Fruit fly (Drosophila melanogaster) whole organism, adult: ENCODE measurements around the gene CG1468.

Source experiments
- CG11617 ChIP-seq: fragments of 200-800 bp; sonication (Bioruptor generic); optimal IDR thresholded peaks from 2 replicates; lab custom pipeline; 2017; ENCODE audit warnings: mild to moderate bottlenecking, missing biosample characterization, missing genetic modification reagents, missing genetic modification characterization
- CG12768 ChIP-seq: fragments of 200-800 bp; sonication (Bioruptor generic); optimal IDR thresholded peaks from 2 replicates; lab custom pipeline; 2017; ENCODE audit warnings: missing biosample characterization, missing genetic modification characterization, mild to moderate bottlenecking, moderate library complexity, missing genetic modification reagents
- CG14711 ChIP-seq: fragments of 200-800 bp; sonication (Bioruptor generic); optimal IDR thresholded peaks from 2 replicates; lab custom pipeline; 2018; ENCODE audit warnings: missing biosample characterization, mild to moderate bottlenecking, missing genetic modification characterization, moderate library complexity
- CG1620 ChIP-seq: fragments of 200-800 bp; sonication (Bioruptor generic); optimal IDR thresholded peaks from 2 replicates; lab custom pipeline; 2016; ENCODE audit warnings: missing biosample characterization, missing genetic modification characterization
- CG33017 ChIP-seq: fragments of 200-800 bp; sonication (Bioruptor generic); optimal IDR thresholded peaks from 2 replicates; lab custom pipeline; 2018; ENCODE audit warnings: missing biosample characterization, mild to moderate bottlenecking, missing genetic modification characterization, moderate library complexity
- CG5204 ChIP-seq: fragments of 200-800 bp; sonication (Bioruptor generic); optimal IDR thresholded peaks from 2 replicates; lab custom pipeline; 2016; ENCODE audit warnings: missing biosample characterization, missing genetic modification characterization
- CG7045 ChIP-seq: fragments of 200-800 bp; sonication (Bioruptor generic); optimal IDR thresholded peaks from 2 replicates; lab custom pipeline; 2017; ENCODE audit warnings: missing biosample characterization, mild to moderate bottlenecking, missing genetic modification characterization
- CG7101 ChIP-seq: fragments of 200-800 bp; sonication (Bioruptor generic); optimal IDR thresholded peaks from 2 replicates; lab custom pipeline; 2018; ENCODE audit warnings: missing biosample characterization, mild to moderate bottlenecking, missing genetic modification characterization, moderate library complexity
- Clk ChIP-seq: fragments of 200-800 bp; sonication (Bioruptor generic); optimal IDR thresholded peaks from 2 replicates; lab custom pipeline; 2017; ENCODE audit warnings: missing biosample characterization, missing genetic modification characterization
- Crg-1 ChIP-seq: fragments of 200-800 bp; sonication (Bioruptor generic); optimal IDR thresholded peaks from 2 replicates; lab custom pipeline; 2016; ENCODE audit warnings: missing biosample characterization, missing genetic modification characterization
- Hr96 ChIP-seq: fragments of 200-800 bp; sonication (Bioruptor generic); optimal IDR thresholded peaks from 2 replicates; lab custom pipeline; 2016; ENCODE audit warnings: missing biosample characterization, missing genetic modification characterization
- Mnt ChIP-seq: fragments of 200-800 bp; sonication (Bioruptor generic); optimal IDR thresholded peaks from 2 replicates; lab custom pipeline; 2016; ENCODE audit warnings: missing biosample characterization, mild to moderate bottlenecking, missing genetic modification characterization
- bab1 ChIP-seq: fragments of 200-800 bp; sonication (Bioruptor generic); optimal IDR thresholded peaks from 3 replicates; lab custom pipeline; 2019; ENCODE audit warnings: missing biosample characterization, mild to moderate bottlenecking, missing genetic modification characterization, moderate library complexity
- cic ChIP-seq: fragments of 200-800 bp; sonication (Bioruptor generic); optimal IDR thresholded peaks from 2 replicates; lab custom pipeline; 2017; ENCODE audit warnings: missing biosample characterization, mild to moderate bottlenecking, missing genetic modification characterization, moderate library complexity
- cnc ChIP-seq, 2 experiments: fragments of >200 bp; optimal IDR thresholded peaks; 2 replicates each; lab custom pipeline; 2017
- kay ChIP-seq: fragments of 200-800 bp; sonication (Bioruptor generic); peaks from one replicate; lab custom pipeline; 2016; ENCODE audit warnings: missing biosample characterization, missing genetic modification characterization, borderline replicate concordance
- ovo ChIP-seq: fragments of 200-800 bp; sonication (Bioruptor generic); optimal IDR thresholded peaks from 2 replicates; lab custom pipeline; 2016; ENCODE audit warnings: missing biosample characterization, missing genetic modification characterization
- pad ChIP-seq: fragments of 200-800 bp; sonication (Bioruptor generic); optimal IDR thresholded peaks from 3 replicates; lab custom pipeline; 2017; ENCODE audit warnings: missing biosample characterization, missing genetic modification characterization, mild to moderate bottlenecking, moderate library complexity, missing genetic modification reagents
- tj ChIP-seq: fragments of 200-800 bp; sonication (Bioruptor generic); optimal IDR thresholded peaks from 3 replicates; lab custom pipeline; 2017; ENCODE audit warnings: missing biosample characterization, mild to moderate bottlenecking, missing genetic modification characterization, moderate library complexity
- toe ChIP-seq: fragments of 200-800 bp; sonication (Bioruptor generic); optimal IDR thresholded peaks from 2 replicates; lab custom pipeline; 2016; ENCODE audit warnings: missing biosample characterization, missing genetic modification characterization

CG1468 gene

DNA sequence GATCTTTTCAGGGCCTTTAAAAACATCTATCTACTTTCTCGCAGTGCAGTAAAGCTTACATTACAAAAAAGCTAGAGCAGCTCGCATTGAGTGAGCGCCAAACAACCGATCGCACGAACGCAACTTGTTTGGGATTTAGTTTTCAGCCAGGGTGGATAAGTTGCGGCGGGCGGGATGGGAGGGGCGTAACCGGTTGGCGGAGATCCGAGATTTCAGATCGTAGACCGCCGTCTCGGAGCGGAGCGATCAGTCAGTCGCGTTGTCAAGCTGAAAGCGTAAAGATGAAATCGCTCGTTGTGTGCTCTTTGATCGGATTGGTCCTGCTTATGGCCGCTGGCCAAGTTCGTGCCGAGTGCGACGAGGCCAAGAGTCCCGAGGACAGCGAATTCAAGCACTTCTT is 6.0 kb downstream of the CG1468 start, which contains the start of gene CG9691:
TSS of gene CG9691 (plus strand) at position 222 of the 400 bp plus-strand sequence.
- TF ChIP-seq bab1 (GFP tag; lab: Kevin White, UChicago), result no peak
- no peak for TF ChIP-seq Crg-1
- TF ChIP-seq cnc (optimal IDR thresholded peaks at IDR 0.05; lab: Kevin White, UChicago), result no peak
- no peak for TF ChIP-seq Clk (GFP tag; lab: Kevin White, UChicago)
- TF ChIP-seq Hr96, result no peak
- no peak for TF ChIP-seq CG7101 (tag; lab: Kevin White, UChicago)
- no peak for TF ChIP-seq CG7045 (GFP tag; lab: Kevin White, UChicago)
- no peak for TF ChIP-seq cic (GFP tag; lab: Kevin White, UChicago)
- TF ChIP-seq pad (GFP tag; lab: Kevin White, UChicago), result no peak
- TF ChIP-seq CG33017, result no peak
- TF ChIP-seq CG14711, result no peak
- no peak for TF ChIP-seq CG12768 (GFP tag; lab: Kevin White, UChicago)
- TF ChIP-seq tj (GFP tag; lab: Kevin White, UChicago), result no peak
- no peak for TF ChIP-seq Mnt (GFP tag; lab: Kevin White, UChicago)
- TF ChIP-seq CG11617 (GFP tag; lab: Kevin White, UChicago), result no peak
- no peak for TF ChIP-seq kay
- TF ChIP-seq CG1620, result no peak
- TF ChIP-seq ovo (GFP tag; lab: Kevin White, UChicago), result no peak
- TF ChIP-seq CG5204, result no peak
- TF ChIP-seq toe, result no peak

DNA sequence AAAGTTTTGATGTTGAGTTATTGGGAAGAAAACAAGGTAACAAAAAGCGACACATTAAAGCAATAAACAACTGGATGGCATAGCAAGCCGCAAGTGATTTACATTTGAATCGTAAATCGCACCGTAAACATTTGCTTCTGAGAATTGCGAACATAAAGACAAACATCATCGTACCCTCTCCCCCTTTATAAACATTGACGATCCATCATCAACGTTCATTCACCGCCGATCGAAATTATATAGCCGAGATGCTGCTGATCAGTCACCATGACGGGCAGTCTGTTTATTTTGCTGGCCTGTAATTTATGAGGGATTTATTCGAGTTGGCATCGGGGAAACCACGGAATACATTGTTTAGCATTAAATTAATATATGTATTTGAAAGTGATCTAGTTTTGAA is 7.1 kb downstream of the CG1468 start:
- no peak for TF ChIP-seq tj (GFP tag; lab: Kevin White, UChicago)
- no peak for TF ChIP-seq CG11617 (GFP tag; lab: Kevin White, UChicago)
- TF ChIP-seq CG7045 (GFP tag; lab: Kevin White, UChicago), result no peak
- no peak for TF ChIP-seq Crg-1
- TF ChIP-seq Clk (GFP tag; lab: Kevin White, UChicago), result no peak

DNA sequence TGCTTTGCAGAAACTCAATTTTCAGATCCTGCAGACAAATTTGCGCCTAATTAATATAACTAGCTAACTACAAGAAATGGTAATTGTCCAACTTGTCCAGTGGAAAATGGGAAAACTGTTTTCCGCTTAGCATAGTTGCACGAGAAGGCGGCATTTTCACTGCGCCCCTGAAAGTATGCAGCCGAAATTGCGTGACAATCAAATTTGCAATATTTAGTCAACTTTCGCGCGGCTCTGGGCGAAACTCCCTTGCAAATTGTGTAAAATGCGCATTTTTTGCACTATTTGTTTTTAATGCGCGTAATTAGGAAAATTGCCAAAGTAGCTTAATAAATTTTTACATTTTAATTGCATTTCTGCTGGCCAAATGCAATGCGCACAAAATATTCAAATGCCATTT is 11.5 kb downstream of the CG1468 start:
- no peak for TF ChIP-seq Crg-1
- no peak for TF ChIP-seq Clk (GFP tag; lab: Kevin White, UChicago)
- no peak for TF ChIP-seq CG1620
- no peak for TF ChIP-seq tj (GFP tag; lab: Kevin White, UChicago)
- TF ChIP-seq Hr96, result no peak
- no peak for TF ChIP-seq bab1 (GFP tag; lab: Kevin White, UChicago)
- TF ChIP-seq toe, result no peak
- no peak for TF ChIP-seq CG12768 (GFP tag; lab: Kevin White, UChicago)
- no peak for TF ChIP-seq cnc (optimal IDR thresholded peaks at IDR 0.05; lab: Kevin White, UChicago)
- no peak for TF ChIP-seq CG7045 (GFP tag; lab: Kevin White, UChicago)
- no peak for TF ChIP-seq Mnt (GFP tag; lab: Kevin White, UChicago)
- TF ChIP-seq CG5204, result no peak

DNA sequence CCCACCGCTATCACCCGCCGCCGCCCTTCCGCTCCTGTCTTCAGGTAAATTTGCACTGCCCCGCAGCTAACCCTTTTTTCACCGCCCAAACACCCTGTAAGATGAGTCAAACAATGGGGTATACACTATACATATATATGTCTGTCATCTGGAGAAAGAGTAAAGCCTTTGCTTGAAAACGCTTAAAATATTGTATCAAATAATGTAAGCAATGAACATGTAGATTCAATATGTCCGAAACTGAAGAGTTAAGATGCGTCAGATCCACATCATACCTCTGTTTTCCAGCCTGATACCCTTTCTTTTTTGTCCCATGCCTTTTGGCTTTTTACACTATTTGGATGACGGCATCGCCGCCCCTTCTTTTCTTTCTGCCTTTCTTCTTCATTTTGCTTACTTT is 14.6 kb downstream of the CG1468 start:
- TF ChIP-seq bab1 (GFP tag; lab: Kevin White, UChicago), result peak; percentile 36
- no peak for TF ChIP-seq Clk (GFP tag; lab: Kevin White, UChicago)

DNA sequence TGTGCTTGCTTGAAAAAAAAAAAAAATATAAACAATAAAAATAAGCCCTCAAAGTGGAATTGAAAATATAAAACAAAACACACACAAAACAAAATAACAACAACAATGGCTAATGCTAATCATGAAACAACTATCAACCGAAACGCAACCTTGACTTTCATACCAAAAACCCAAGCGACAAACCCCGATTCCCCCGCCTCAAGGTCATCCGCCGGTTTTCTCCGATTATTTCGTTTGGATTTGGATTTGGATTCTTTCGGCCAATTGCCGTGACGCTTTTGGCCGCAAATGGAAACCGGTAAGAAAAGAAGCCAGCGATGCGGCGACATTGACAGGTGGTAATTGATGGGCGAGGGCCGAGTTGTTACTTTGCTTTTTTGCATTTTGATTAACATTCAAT is 19.4 kb downstream of the CG1468 start:
- TF ChIP-seq CG7101 (tag; lab: Kevin White, UChicago) (no peak), Hr96 (no peak), Mnt (GFP tag; lab: Kevin White, UChicago) (no peak), tj (GFP tag; lab: Kevin White, UChicago) (no peak)

DNA sequence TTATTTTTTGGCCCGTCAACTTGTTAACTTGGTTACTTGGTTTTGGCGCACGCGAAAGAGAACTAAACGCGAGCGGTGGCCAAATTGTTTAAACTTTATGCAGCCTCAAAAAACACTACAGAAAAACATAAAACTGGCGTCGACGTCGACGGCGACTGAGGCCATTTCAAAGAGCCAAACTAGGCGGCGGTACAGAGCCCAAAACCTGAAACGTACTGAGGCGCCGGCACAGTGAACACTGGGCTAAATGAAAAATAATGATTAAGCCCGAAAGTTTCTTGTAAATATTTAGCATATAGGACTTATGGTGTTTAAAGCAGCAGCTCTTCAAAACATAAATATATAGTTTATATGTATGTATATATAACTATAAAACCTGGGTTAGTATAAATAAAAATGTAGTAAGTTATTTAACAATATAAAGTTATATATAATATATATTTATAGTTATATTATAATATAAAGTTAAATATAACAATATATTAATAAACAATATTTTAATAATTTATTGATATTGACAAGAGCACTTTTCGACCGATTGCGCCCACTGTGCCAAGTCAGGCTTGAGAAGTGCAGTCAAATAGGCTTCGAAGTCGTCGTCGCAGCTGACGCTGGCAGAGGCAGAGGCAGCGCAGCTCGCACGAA is 21.4 kb downstream of the CG1468 start, which contains the start of gene CG15249:
TSS of gene CG15249 (minus strand) at position 51 of the 645 bp plus-strand sequence.
- TF ChIP-seq pad (GFP tag; lab: Kevin White, UChicago) (no peak), Clk (GFP tag; lab: Kevin White, UChicago) (no peak), cic (GFP tag; lab: Kevin White, UChicago) (no peak), CG12768 (GFP tag; lab: Kevin White, UChicago) (no peak), CG11617 (GFP tag; lab: Kevin White, UChicago) (no peak), kay (no peak), CG5204 (no peak), tj (GFP tag; lab: Kevin White, UChicago) (no peak), ovo (GFP tag; lab: Kevin White, UChicago) (no peak), CG7101 (tag; lab: Kevin White, UChicago) (no peak)

DNA sequence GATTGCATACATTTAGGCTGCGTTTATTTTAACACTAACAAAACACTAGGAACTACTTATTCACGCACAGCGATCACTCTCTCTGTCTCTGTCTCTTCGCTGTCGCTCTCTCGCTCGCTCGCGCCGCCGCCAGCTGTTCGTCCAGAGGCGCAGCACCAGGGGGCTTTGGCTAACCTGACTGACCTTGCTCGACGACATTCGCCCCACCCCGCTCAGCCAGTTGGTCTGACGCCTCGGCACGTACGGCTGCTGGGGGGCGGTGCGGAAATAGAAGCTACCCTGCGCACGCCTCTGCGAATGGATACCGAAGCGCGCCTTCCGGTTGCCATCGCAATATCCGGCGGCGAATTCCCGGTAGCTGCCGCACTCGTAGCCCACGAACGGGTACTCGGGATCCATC is 31.2 kb downstream of the CG1468 start:
- no peak for TF ChIP-seq CG5204
- TF ChIP-seq CG12768 (GFP tag; lab: Kevin White, UChicago), result no peak

DNA sequence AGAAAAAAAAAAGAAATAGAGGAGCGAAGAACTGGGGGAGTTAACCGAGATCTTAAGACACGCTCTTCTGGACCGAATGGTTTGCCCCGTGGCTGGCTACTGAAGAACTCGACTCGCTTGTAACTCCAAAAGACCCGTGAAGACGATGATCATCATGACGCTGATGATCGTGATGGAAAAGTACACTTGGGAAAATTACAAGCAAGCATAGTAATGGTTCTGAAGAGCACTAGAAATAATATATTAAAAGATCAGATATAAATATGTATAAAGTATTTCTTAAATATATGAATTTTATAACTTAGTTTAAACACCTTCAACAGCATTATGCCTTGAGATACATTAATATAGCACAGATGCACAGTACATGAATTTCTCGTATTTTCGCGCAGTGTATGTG is 32.8 kb downstream of the CG1468 start, which contains the start of gene CG1986:
TSS of gene CG1986 (minus strand) at position 101 of the 400 bp plus-strand sequence.
- no peak for TF ChIP-seq CG33017
- no peak for TF ChIP-seq CG1620
- TF ChIP-seq CG5204, result no peak
- TF ChIP-seq cic (GFP tag; lab: Kevin White, UChicago), result no peak
- no peak for TF ChIP-seq toe
- no peak for TF ChIP-seq Hr96
- no peak for TF ChIP-seq CG7045 (GFP tag; lab: Kevin White, UChicago)
- TF ChIP-seq tj (GFP tag; lab: Kevin White, UChicago), result no peak
- no peak for TF ChIP-seq Crg-1
- no peak for TF ChIP-seq CG7101 (tag; lab: Kevin White, UChicago)
- no peak for TF ChIP-seq CG11617 (GFP tag; lab: Kevin White, UChicago)
- TF ChIP-seq Mnt (GFP tag; lab: Kevin White, UChicago), result no peak
